Worm (Caenorhabditis elegans) whole organism, young adult: ENCODE measurements around the gene M106.3.

Experiments
- B0261.1 ChIP-seq: sonication (generic microtip); optimal IDR thresholded peaks from 2 replicates; lab custom pipeline; 2016; ENCODE audit warnings: mild to moderate bottlenecking, missing genetic modification characterization, moderate library complexity, missing compliant biosample characterization
- C06A6.2 ChIP-seq: fragments of 200-800 bp; sonication (Bioruptor generic); conservative IDR thresholded peaks from 2 replicates; pipeline ENCODE4 v1.3.6; 2022; ENCODE audit warnings: missing genetic modification characterization, missing compliant biosample characterization
- F22D6.2 ChIP-seq: sonication (generic microtip); optimal IDR thresholded peaks from 2 replicates; lab custom pipeline; 2016; ENCODE audit warnings: mild to moderate bottlenecking, missing genetic modification characterization, missing compliant biosample characterization
- F37B4.10 ChIP-seq: fragments of 200-800 bp; sonication (Bioruptor generic); IDR thresholded peaks from 2 replicates; pipeline ENCODE4 v1.3.6; 2022; ENCODE audit warnings: missing genetic modification characterization, missing compliant biosample characterization
- F39B2.1 ChIP-seq: fragments of 200-800 bp; sonication (Bioruptor generic); IDR thresholded peaks from 2 replicates; pipeline ENCODE4 v1.3.6; 2022; ENCODE audit warnings: missing genetic modification reagents, missing genetic modification characterization, missing compliant biosample characterization
- F55B11.4 ChIP-seq: sonication (generic microtip); optimal IDR thresholded peaks from 2 replicates; lab custom pipeline; 2016; ENCODE audit warnings: missing compliant biosample characterization, missing genetic modification characterization, borderline replicate concordance; ENCODE audit not compliant: insufficient read depth
- F57A8.1 ChIP-seq: fragments of 200-800 bp; sonication (Bioruptor generic); optimal IDR thresholded peaks from 2 replicates; lab custom pipeline; 2018; ENCODE audit warnings: mild to moderate bottlenecking, missing genetic modification characterization, moderate library complexity, missing compliant biosample characterization
- F57C9.4 ChIP-seq: sonication (generic microtip); optimal IDR thresholded peaks from 2 replicates; lab custom pipeline; 2017; ENCODE audit warnings: mild to moderate bottlenecking, missing genetic modification characterization, missing compliant biosample characterization
- K12H6.12 ChIP-seq: fragments of 200-800 bp; sonication (Bioruptor generic); optimal IDR thresholded peaks from 2 replicates; lab custom pipeline; 2018; ENCODE audit warnings: mild to moderate bottlenecking, missing genetic modification characterization, missing compliant biosample characterization
- Y53F4B.3 ChIP-seq: fragments of 200-800 bp; sonication (Bioruptor generic); IDR thresholded peaks from 2 replicates; pipeline ENCODE4 v1.3.6; 2022; ENCODE audit warnings: missing genetic modification reagents, missing genetic modification characterization, missing compliant biosample characterization
- Y53G8AR.9 ChIP-seq: fragments of 200-800 bp; sonication (Bioruptor generic); conservative IDR thresholded peaks from 2 replicates; pipeline ENCODE4 v1.3.6; 2022; ENCODE audit warnings: missing genetic modification reagents, missing genetic modification characterization, missing compliant biosample characterization
- Y67H2A.10 ChIP-seq: fragments of 200-800 bp; sonication (Bioruptor generic); conservative IDR thresholded peaks from 2 replicates; pipeline ENCODE4 v1.3.6; 2022; ENCODE audit warnings: missing genetic modification reagents, missing genetic modification characterization, missing compliant biosample characterization
- akir-1 ChIP-seq: fragments of 200-800 bp; sonication (Bioruptor generic); optimal IDR thresholded peaks from 2 replicates; lab custom pipeline; 2018; ENCODE audit warnings: mild to moderate bottlenecking, missing genetic modification characterization, moderate library complexity, missing compliant biosample characterization
- ama-1 ChIP-seq, 3 experiments: fragments of 150-350 bp in 1 of 3; sonication (generic microtip) in 2 of 3; optimal IDR thresholded peaks; 2 replicates each; lab custom pipeline; 2014 to 2018; ENCODE audit warnings: missing biosample characterization in 2 of 3, missing genetic modification characterization in 2 of 3, missing genetic modification reagents in 2 of 3
- aptf-2 ChIP-seq: fragments of 200-800 bp; sonication (Bioruptor generic); conservative IDR thresholded peaks from 2 replicates; pipeline ENCODE4 v1.3.6; 2022; ENCODE audit warnings: missing genetic modification reagents, missing genetic modification characterization, missing compliant biosample characterization
- aptf-3 ChIP-seq: fragments of 200-800 bp; sonication (Bioruptor generic); IDR thresholded peaks from 2 replicates; pipeline ENCODE4 v1.3.6; 2022; ENCODE audit warnings: missing genetic modification characterization, missing compliant biosample characterization
- athp-1 ChIP-seq: sonication (generic microtip); optimal IDR thresholded peaks from 2 replicates; lab custom pipeline; 2017; ENCODE audit warnings: mild to moderate bottlenecking, missing genetic modification characterization, missing compliant biosample characterization
- attf-6 ChIP-seq: fragments of 200-800 bp; sonication (Bioruptor generic); IDR thresholded peaks from 2 replicates; pipeline ENCODE4 v1.3.6; 2022; ENCODE audit warnings: missing genetic modification reagents, missing genetic modification characterization, missing compliant biosample characterization
- cebp-2 ChIP-seq: fragments of 200-800 bp; sonication (Bioruptor generic); IDR thresholded peaks from 2 replicates; pipeline ENCODE4 v1.3.6; 2022; ENCODE audit warnings: missing genetic modification characterization, missing compliant biosample characterization
- ceh-40 ChIP-seq: fragments of 200-800 bp; sonication (Bioruptor generic); IDR thresholded peaks from 2 replicates; pipeline ENCODE4 v1.3.6; 2022; ENCODE audit warnings: missing genetic modification characterization, missing compliant biosample characterization
- ceh-58 ChIP-seq: fragments of 200-800 bp; sonication (Bioruptor generic); IDR thresholded peaks from 2 replicates; pipeline ENCODE4 v1.3.6; 2022; ENCODE audit warnings: missing genetic modification characterization, missing compliant biosample characterization
- ceh-91 ChIP-seq: fragments of 200-800 bp; sonication (Bioruptor generic); IDR thresholded peaks from 2 replicates; pipeline ENCODE4 v1.3.6; 2022; ENCODE audit warnings: missing genetic modification reagents, missing genetic modification characterization, missing compliant biosample characterization
- chd-7 ChIP-seq: sonication (generic microtip); optimal IDR thresholded peaks from 2 replicates; lab custom pipeline; 2016; ENCODE audit warnings: mild to moderate bottlenecking, missing genetic modification characterization, moderate library complexity, missing compliant biosample characterization
- die-1 ChIP-seq: sonication (generic microtip); optimal IDR thresholded peaks from 2 replicates; lab custom pipeline; 2016; ENCODE audit warnings: missing genotype, mild to moderate bottlenecking, missing genetic modification characterization, missing compliant biosample characterization
- dox-1 ChIP-seq: fragments of 200-800 bp; sonication (Bioruptor generic); IDR thresholded peaks from 2 replicates; pipeline ENCODE4 v1.3.6; 2022; ENCODE audit warnings: missing genetic modification reagents, missing genetic modification characterization, missing compliant biosample characterization
- dpff-1 ChIP-seq: sonication (generic microtip); optimal IDR thresholded peaks from 2 replicates; lab custom pipeline; 2017; ENCODE audit warnings: mild to moderate bottlenecking, missing genetic modification characterization, missing compliant biosample characterization
- egl-18 ChIP-seq: fragments of 200-800 bp; sonication (Bioruptor generic); IDR thresholded peaks from 2 replicates; pipeline ENCODE4 v1.3.6; 2022; ENCODE audit warnings: missing genetic modification reagents, missing genetic modification characterization, missing compliant biosample characterization
- egl-44 ChIP-seq: fragments of 200-800 bp; sonication (Bioruptor generic); IDR thresholded peaks from 2 replicates; pipeline ENCODE4 v1.3.6; 2022; ENCODE audit warnings: missing genetic modification reagents, missing genetic modification characterization, missing compliant biosample characterization
- egrh-3 ChIP-seq: fragments of 200-800 bp; sonication (Bioruptor generic); IDR thresholded peaks from 2 replicates; pipeline ENCODE4 v1.3.6; 2022; ENCODE audit warnings: missing genetic modification reagents, missing genetic modification characterization, missing compliant biosample characterization
- him-1 ChIP-seq: sonication (generic microtip); optimal IDR thresholded peaks from 2 replicates; lab custom pipeline; 2016; ENCODE audit warnings: missing genotype, missing genetic modification reagents, missing genetic modification characterization, missing compliant biosample characterization
- lin-40 ChIP-seq: sonication (generic microtip); optimal IDR thresholded peaks from 2 replicates; lab custom pipeline; 2016; ENCODE audit warnings: missing genetic modification characterization, mild to moderate bottlenecking, missing compliant biosample characterization, missing genotype, missing genetic modification reagents
- lin-54 ChIP-seq: fragments of 200-800 bp; sonication (Bioruptor generic); optimal IDR thresholded peaks from 2 replicates; lab custom pipeline; 2018; ENCODE audit warnings: mild to moderate bottlenecking, missing genetic modification characterization, missing compliant biosample characterization
- mel-28 ChIP-seq: sonication (generic microtip); optimal IDR thresholded peaks from 2 replicates; lab custom pipeline; 2016; ENCODE audit warnings: borderline replicate concordance, mild to moderate bottlenecking, missing genetic modification characterization, missing compliant biosample characterization
- mes-4 ChIP-seq: sonication (generic microtip); optimal IDR thresholded peaks from 2 replicates; lab custom pipeline; 2016; ENCODE audit warnings: missing genotype, missing genetic modification characterization, missing compliant biosample characterization
- nfya-2 ChIP-seq: fragments of 200-800 bp; sonication (Bioruptor generic); IDR thresholded peaks from 2 replicates; pipeline ENCODE4 v1.3.6; 2022; ENCODE audit warnings: missing genetic modification reagents, missing genetic modification characterization, missing compliant biosample characterization
- nfyb-1 ChIP-seq: fragments of 200-800 bp; sonication (Bioruptor generic); IDR thresholded peaks from 2 replicates; pipeline ENCODE4 v1.3.6; 2022; ENCODE audit warnings: missing genetic modification reagents, missing genetic modification characterization, missing compliant biosample characterization
- nhr-27 ChIP-seq: fragments of 200-800 bp; sonication (Bioruptor generic); optimal IDR thresholded peaks from 2 replicates; lab custom pipeline; 2018; ENCODE audit warnings: mild to moderate bottlenecking, missing genetic modification characterization, moderate library complexity, missing compliant biosample characterization
- nhr-80 ChIP-seq: sonication (generic microtip); optimal IDR thresholded peaks from 2 replicates; lab custom pipeline; 2016; ENCODE audit warnings: missing genetic modification characterization, missing compliant biosample characterization
- pha-4 ChIP-seq: fragments of 150-350 bp; sonication (generic microtip); optimal IDR thresholded peaks from 2 replicates; lab custom pipeline; 2014; ENCODE audit warnings: missing biosample characterization, missing genetic modification reagents, missing genetic modification characterization
- rcor-1 ChIP-seq: fragments of 200-800 bp; sonication (Bioruptor generic); IDR thresholded peaks from 2 replicates; pipeline ENCODE4 v1.3.6; 2022; ENCODE audit warnings: missing genetic modification reagents, missing genetic modification characterization, missing compliant biosample characterization
- rec-8 ChIP-seq, 2 experiments: sonication (generic microtip); optimal IDR thresholded peaks; 2 replicates each; lab custom pipeline; 2016; ENCODE audit warnings: mild to moderate bottlenecking in 2 of 2, missing genetic modification characterization in 2 of 2, missing genetic modification reagents in 2 of 2, missing genotype in 2 of 2, missing biosample characterization in 1 of 2, missing compliant biosample characterization in 1 of 2, moderate library complexity in 1 of 2
- snpc-1.3 ChIP-seq: sonication (generic microtip); optimal IDR thresholded peaks from 2 replicates; lab custom pipeline; 2017; ENCODE audit warnings: missing genetic modification characterization, mild to moderate bottlenecking, missing compliant biosample characterization, antibody characterized with exemption, moderate library complexity, missing genotype, missing genetic modification reagents; ENCODE audit not compliant: insufficient read depth
- sptf-2 ChIP-seq: fragments of 200-800 bp; sonication (Bioruptor generic); optimal IDR thresholded peaks from 2 replicates; lab custom pipeline; 2018; ENCODE audit warnings: mild to moderate bottlenecking, missing genetic modification characterization, missing compliant biosample characterization
- tbp1 ChIP-seq: fragments of 200-800 bp; sonication (Bioruptor generic); optimal IDR thresholded peaks from 2 replicates; lab custom pipeline; 2018; ENCODE audit warnings: mild to moderate bottlenecking, missing genetic modification characterization, missing compliant biosample characterization
- unc-130 ChIP-seq: sonication (generic microtip); optimal IDR thresholded peaks from 2 replicates; lab custom pipeline; 2016; ENCODE audit warnings: missing genetic modification reagents, missing genetic modification characterization, missing compliant biosample characterization
- ztf-22 ChIP-seq: fragments of 200-800 bp; sonication (Bioruptor generic); optimal IDR thresholded peaks from 2 replicates; lab custom pipeline; 2018; ENCODE audit warnings: mild to moderate bottlenecking, missing genetic modification characterization, moderate library complexity, missing compliant biosample characterization
- ztf-6 ChIP-seq: fragments of 200-800 bp; sonication (Bioruptor generic); IDR thresholded peaks from 2 replicates; pipeline ENCODE4 v1.3.6; 2022; ENCODE audit warnings: missing genetic modification reagents, missing genetic modification characterization, missing compliant biosample characterization

The M106.3 gene

ce11 chrII:10868670-10869246 lies 8.0 kb upstream of the M106.3 start, which contains the start of the genes gmps-1 and cap-2 (continued):
- TF ChIP-seq dox-1 (GFP tag; lab: Robert Waterston, UW) (peak; percentile 97), F22D6.2 (tag; lab: Kevin White, UChicago) (peak; percentile 79), B0261.1 (peak; percentile 26), him-1 (peak; percentile 53), F57A8.1 (GFP tag; lab: Kevin White, UChicago) (no peak), pha-4 (tag; lab: Kevin White, UChicago) (peak; percentile 71), ztf-22 (GFP tag; lab: Kevin White, UChicago) (no peak), F37B4.10 (GFP tag; lab: Robert Waterston, UW) (no peak), chd-7 (tag; lab: Kevin White, UChicago) (peak; percentile 89), snpc-1.3 (tag; lab: Kevin White, UChicago) (peak; percentile 75), mes-4 (tag; lab: Kevin White, UChicago) (no peak), nhr-27 (tag; lab: Kevin White, UChicago) (no peak), ama-1 (optimal IDR thresholded peaks at IDR 0.05; lab: Kevin White, UChicago) (no peak), ama-1 (GFP tag; optimal IDR thresholded peaks at IDR 0.05; lab: Kevin White, UChicago) (peak in 1 of 2 experiments; percentile 62), nhr-80 (peak; percentile 45), egl-44 (GFP tag; lab: Robert Waterston, UW) (peak; percentile 76; the same call in 1 of the 2 replicates), nfyb-1 (peak; percentile 98), dpff-1 (tag; lab: Kevin White, UChicago) (no peak), C06A6.2 (GFP tag; lab: Robert Waterston, UW) (peak; percentile 93), Y53F4B.3 (GFP tag; lab: Robert Waterston, UW) (0 out of 2 replicates have a peak, but pooled peaks have one; percentile 14), cebp-2 (GFP tag; lab: Robert Waterston, UW) (peak; percentile 81; the same call in 1 of the 2 replicates), Y67H2A.10 (GFP tag; lab: Robert Waterston, UW) (peak; percentile 64; the same call in 1 of the 2 replicates), rec-8 (tag; optimal IDR thresholded peaks at IDR 0.05; lab: Kevin White, UChicago) (peak in 1 of 2 experiments; percentile 59), F55B11.4 (no peak), unc-130 (peak; percentile 52), rcor-1 (GFP tag; lab: Robert Waterston, UW) (peak; percentile 95), tbp1 (GFP tag; lab: Kevin White, UChicago) (peak; percentile 74), ceh-58 (no peak), aptf-2 (GFP tag; lab: Robert Waterston, UW) (no peak; the same call in 1 of the 2 replicates), athp-1 (tag; lab: Kevin White, UChicago) (peak; percentile 98), ceh-40 (GFP tag; lab: Robert Waterston, UW) (no peak), die-1 (no peak), attf-6 (GFP tag; lab: Robert Waterston, UW) (0 out of 2 replicates have a peak, but pooled peaks have one; percentile 30), Y53G8AR.9 (GFP tag; lab: Robert Waterston, UW) (peak; percentile 98), sptf-2 (GFP tag; lab: Kevin White, UChicago) (no peak), lin-40 (tag; lab: Kevin White, UChicago) (peak; percentile 97), F57C9.4 (tag; lab: Kevin White, UChicago) (peak; percentile 49), egrh-3 (peak; percentile 51), ztf-6 (GFP tag; lab: Robert Waterston, UW) (peak; percentile 55; the same call in 1 of the 2 replicates), aptf-3 (no peak), egl-18 (GFP tag; lab: Robert Waterston, UW) (peak; percentile 83), F39B2.1 (GFP tag; lab: Robert Waterston, UW) (peak; percentile 30; the same call in 1 of the 2 replicates), mel-28 (tag; lab: Kevin White, UChicago) (peak; percentile 43), K12H6.12 (peak; percentile 89), akir-1 (GFP tag; lab: Kevin White, UChicago) (no peak), nfya-2 (GFP tag; lab: Robert Waterston, UW) (no peak), ceh-91 (peak; percentile 82), lin-54 (GFP tag; lab: Kevin White, UChicago) (peak; percentile 92)
